Worm (Caenorhabditis elegans): Measurements from ENCODE around the gene dpy-18.

The dpy-18 gene

ce11 chrIII:11377880-11378279 is at the start of gene dpy-18:
Gene dpy-18 (minus strand): TSS chrIII:11377980.
- no peak for TF ChIP-seq skn-1 (tag; optimal IDR thresholded peaks at IDR 0.05)
- TF ChIP-seq nhr-28 (tag; optimal IDR thresholded peaks at IDR 0.05) = no peak
- no peak for TF ChIP-seq pqm-1 (tag; optimal IDR thresholded peaks at IDR 0.05)
- no peak for TF ChIP-seq lin-39 (tag; optimal IDR thresholded peaks at IDR 0.05)
- no peak for TF ChIP-seq arid-1 (GFP tag; conservative IDR thresholded peaks at IDR 0.05)
- TF ChIP-seq nhr-6 (tag; optimal IDR thresholded peaks at IDR 0.05) = no peak
- TF ChIP-seq dmd-9 (GFP tag; IDR thresholded peaks at IDR 0.05) = no peak
- no peak for TF ChIP-seq lir-3 (tag; optimal IDR thresholded peaks at IDR 0.05)
- TF ChIP-seq F49E8.2 (tag; optimal IDR thresholded peaks at IDR 0.05; ENCODE audit: borderline replicate concordance) = no peak
- TF ChIP-seq set-16 (GFP tag; IDR thresholded peaks at IDR 0.05) = no peak
- TF ChIP-seq tra-1 (GFP tag; IDR thresholded peaks at IDR 0.05) = no peak
- TF ChIP-seq ztf-7 (tag; optimal IDR thresholded peaks at IDR 0.05) = no peak

- no peak for TF ChIP-seq duxl-1 (tag; optimal IDR thresholded peaks at IDR 0.05; ENCODE audit: poor library complexity)
- TF ChIP-seq fkh-10 (GFP tag; optimal IDR thresholded peaks at IDR 0.05) = no peak
- no peak for TF ChIP-seq daf-8 (GFP tag; IDR thresholded peaks at IDR 0.05)
- TF ChIP-seq dmd-6 (GFP tag; IDR thresholded peaks at IDR 0.05) = no peak
- TF ChIP-seq Y75B8A.6 (GFP tag; IDR thresholded peaks at IDR 0.05) = no peak
- no peak for TF ChIP-seq nhr-41 (GFP tag; IDR thresholded peaks at IDR 0.05)
- no peak for TF ChIP-seq snpc-4 (tag; optimal IDR thresholded peaks at IDR 0.05)
- no peak for TF ChIP-seq ceh-82 (tag; optimal IDR thresholded peaks at IDR 0.05)
- TF ChIP-seq saeg-2 (GFP tag; IDR thresholded peaks at IDR 0.05) = no peak
- TF ChIP-seq nhr-48 (tag; optimal IDR thresholded peaks at IDR 0.05) = no peak
- no peak for TF ChIP-seq F44E2.7 (GFP tag; IDR thresholded peaks at IDR 0.05)
- TF ChIP-seq snpc-1.2 (GFP tag; IDR thresholded peaks at IDR 0.05) = no peak
- TF ChIP-seq nhr-10 (tag; optimal IDR thresholded peaks at IDR 0.05) = no peak
- TF ChIP-seq madf-5 (GFP tag; IDR thresholded peaks at IDR 0.05) = no peak
- no peak for TF ChIP-seq nhr-6 (tag; optimal IDR thresholded peaks at IDR 0.05)
- TF ChIP-seq ztf-11 (tag; optimal IDR thresholded peaks at IDR 0.05) = no peak
- no peak for TF ChIP-seq nhr-77 (tag; optimal IDR thresholded peaks at IDR 0.05)
- TF ChIP-seq nhr-76 (tag; optimal IDR thresholded peaks at IDR 0.05) = no peak
- TF ChIP-seq ZK337.2 (GFP tag; IDR thresholded peaks at IDR 0.05) = no peak
- no peak for TF ChIP-seq R02D3.7 (tag; optimal IDR thresholded peaks at IDR 0.05)
Measured at ce11 chrIII:11426906-11427305, 49.1 kb upstream of the dpy-18 start, which contains the start of gene idpc-1. Gene idpc-1 (plus strand): TSS chrIII:11427206.

ce11 chrIII:11424815-11425214 is 47.0 kb upstream of the dpy-18 start:
- TF ChIP-seq egl-27 (tag; optimal IDR thresholded peaks at IDR 0.05) = no peak
- no peak for TF ChIP-seq nhr-10 (tag; optimal IDR thresholded peaks at IDR 0.05)
- TF ChIP-seq unc-62 (GFP tag; optimal IDR thresholded peaks at IDR 0.05 in 1 of 2) = no peak
- TF ChIP-seq unc-62 (tag; optimal IDR thresholded peaks at IDR 0.05) = no peak
- TF ChIP-seq arid-1 (GFP tag; conservative IDR thresholded peaks at IDR 0.05) = 0 out of 2 replicates have a peak, but pooled peaks have one; percentile 15
- TF ChIP-seq snpc-1.2 (GFP tag; IDR thresholded peaks at IDR 0.05) = no peak

ce11 chrIII:11419551-11419950 is 41.8 kb upstream of the dpy-18 start:
- TF ChIP-seq daf-19 (GFP tag; conservative IDR thresholded peaks at IDR 0.05) (no peak), lim-7 (GFP tag; IDR thresholded peaks at IDR 0.05) (0 out of 2 replicates have a peak, but pooled peaks have one; percentile 20)

ce11 chrIII:11410378-11410777 is 32.6 kb upstream of the dpy-18 start, which contains the start of gene twk-31:
Gene twk-31 (plus strand): TSS chrIII:11410678.
- TF ChIP-seq mdl-1 (tag; optimal IDR thresholded peaks at IDR 0.05) (no peak), Y5F2A.4 (GFP tag; optimal IDR thresholded peaks at IDR 0.05) (no peak), nhr-111 (GFP tag; optimal IDR thresholded peaks at IDR 0.05) (no peak), lsy-2 (tag; optimal IDR thresholded peaks at IDR 0.05) (no peak), unc-39 (tag; optimal IDR thresholded peaks at IDR 0.05) (no peak), nhr-11 (tag; optimal IDR thresholded peaks at IDR 0.05) (no peak), tra-1 (GFP tag; IDR thresholded peaks at IDR 0.05) (no peak)
